Fruit fly (Drosophila melanogaster): ENCODE results near the gene CG12395.
A peak's percentile ranks its signal among the peaks of the same experiment; 100 is the strongest.

Gene CG12395

dm6 chrX:16105715-16106114 is 43.0 kb upstream of the CG12395 start (continued):
- TF ChIP-seq PHDP (tag; optimal IDR thresholded peaks at IDR 0.05) (no peak), Atf-2 (GFP tag; optimal IDR thresholded peaks at IDR 0.05) (no peak), CkIIα-i1 (GFP tag; IDR thresholded peaks at IDR 0.05) (no peak), ash1 (GFP tag; optimal IDR thresholded peaks at IDR 0.05) (no peak), mirr (GFP tag; optimal IDR thresholded peaks at IDR 0.05) (peak; percentile 3), CG1233 (GFP tag; optimal IDR thresholded peaks at IDR 0.05) (peak; percentile 9), Doc2 (GFP tag; IDR thresholded peaks at IDR 0.05) (no peak), crol (GFP tag; IDR thresholded peaks at IDR 0.05) (no peak), amos (GFP tag; IDR thresholded peaks at IDR 0.05; ENCODE audit: partially characterized antibody) (no peak), YL-1 (GFP tag; optimal IDR thresholded peaks at IDR 0.05) (no peak), pum (GFP tag; optimal IDR thresholded peaks at IDR 0.05) (peak; percentile 54), CG12155 (GFP tag; optimal IDR thresholded peaks at IDR 0.05) (no peak), E2f1 (GFP tag; IDR thresholded peaks at IDR 0.05) (no peak; the same call in 1 of the 2 replicates), CG10267 (tag; optimal IDR thresholded peaks at IDR 0.05) (no peak), CG43689 (GFP tag; IDR thresholded peaks at IDR 0.05) (no peak), Gsc (GFP tag; IDR thresholded peaks at IDR 0.05) (no peak), CG31388 (GFP tag; optimal IDR thresholded peaks at IDR 0.05) (no peak), ems (GFP tag; optimal IDR thresholded peaks at IDR 0.05) (no peak), hbn (GFP tag; IDR thresholded peaks at IDR 0.05; ENCODE audit: partially characterized antibody) (no peak), chif (GFP tag; optimal IDR thresholded peaks at IDR 0.05) (peak; percentile 0 to 19), dmrt11E (tag; optimal IDR thresholded peaks at IDR 0.05) (no peak), tin (GFP tag; optimal IDR thresholded peaks at IDR 0.05) (peak; percentile 13), bigmax (GFP tag; optimal IDR thresholded peaks at IDR 0.05) (no peak), CG15514 (GFP tag; optimal IDR thresholded peaks at IDR 0.05) (peak; percentile 34), Oli (tag; optimal IDR thresholded peaks at IDR 0.05) (no peak), repo (GFP tag; optimal IDR thresholded peaks at IDR 0.05) (no peak), chm (GFP tag; IDR thresholded peaks at IDR 0.05) (no peak), pzg (GFP tag; optimal IDR thresholded peaks at IDR 0.05) (no peak), Trl (optimal IDR thresholded peaks at IDR 0.05) (no peak), Trl (GFP tag; optimal IDR thresholded peaks at IDR 0.05) (peak; percentile 72), CG34422 (GFP tag; IDR thresholded peaks at IDR 0.05) (no peak), CG32532 (GFP tag; IDR thresholded peaks at IDR 0.05) (peak; percentile 77), Sox102F (GFP tag; optimal IDR thresholded peaks at IDR 0.05) (peak; percentile 30), CG32772 (GFP tag; IDR thresholded peaks at IDR 0.05) (peak; percentile 52; the same call in 1 of the 2 replicates), bbx (GFP tag; IDR thresholded peaks at IDR 0.05; ENCODE audit: partially characterized antibody) (peak; percentile 40; the same call in 1 of the 2 replicates), CG12659 (GFP tag; optimal IDR thresholded peaks at IDR 0.05) (no peak), cas (GFP tag; IDR thresholded peaks at IDR 0.05) (no peak), CG14014 (GFP tag; IDR thresholded peaks at IDR 0.05) (peak; percentile 21; the same call in 1 of the 2 replicates), HLH54F (GFP tag; optimal IDR thresholded peaks at IDR 0.05) (no peak), CG5245 (GFP tag; optimal IDR thresholded peaks at IDR 0.05) (peak; percentile 12), BEAF-32 (GFP tag; optimal IDR thresholded peaks at IDR 0.05) (no peak), CG7271 (tag; optimal IDR thresholded peaks at IDR 0.05) (no peak), ase (GFP tag; IDR thresholded peaks at IDR 0.05) (peak; percentile 53; the same call in 2 of the 3 replicates), CG6813 (GFP tag; optimal IDR thresholded peaks at IDR 0.05) (no peak), CG4730 (GFP tag; IDR thresholded peaks at IDR 0.05) (0 out of 2 replicates have a peak, but pooled peaks have one; percentile 27), sob (GFP tag; IDR thresholded peaks at IDR 0.05) (peak; percentile 64), jing (GFP tag; optimal IDR thresholded peaks at IDR 0.05) (no peak), peb (GFP tag; IDR thresholded peaks at IDR 0.05) (no peak), CG12104 (GFP tag; optimal IDR thresholded peaks at IDR 0.05) (no peak), CG8944 (GFP tag; optimal IDR thresholded peaks at IDR 0.05) (no peak), lilli (GFP tag; optimal IDR thresholded peaks at IDR 0.05) (peak; percentile 60), CG10565 (GFP tag; optimal IDR thresholded peaks at IDR 0.05) (no peak)
